Worm (Caenorhabditis elegans) whole organism, L4 larva: ENCODE results near the gene F54C8.1.

Experiments used
- R02D3.7 ChIP-seq: fragments of 150-350 bp; sonication (generic microtip); optimal IDR thresholded peaks from 3 replicates; lab custom pipeline; 2014; ENCODE audit warnings: missing biosample characterization, missing genetic modification characterization
- ceh-82 ChIP-seq: sonication (generic microtip); optimal IDR thresholded peaks from 2 replicates; lab custom pipeline; 2017; ENCODE audit warnings: missing biosample characterization, missing genetic modification characterization
- egl-27 ChIP-seq: sonication (generic microtip); optimal IDR thresholded peaks from 3 replicates; lab custom pipeline; 2017; ENCODE audit warnings: missing biosample characterization, missing genetic modification reagents, missing genetic modification characterization
- lin-15B ChIP-seq: fragments of 150-350 bp; sonication (generic microtip); optimal IDR thresholded peaks from 3 replicates; lab custom pipeline; 2014; ENCODE audit warnings: missing biosample characterization, missing genetic modification characterization
- nhr-11 ChIP-seq: fragments of 150-350 bp; optimal IDR thresholded peaks from 2 replicates; lab custom pipeline; 2014; ENCODE audit warnings: missing biosample characterization, missing genetic modification characterization
- pha-4 ChIP-seq, 2 experiments: fragments of 150-350 bp in 1 of 2; fragments of 200-800 bp in 1 of 2; sonication (Bioruptor generic) in 1 of 2; IDR thresholded peaks in 1 of 2; optimal IDR thresholded peaks in 1 of 2; 2 replicates each; pipeline versions ENCODE4 v1.3.6 to Lab custom; 2014 to 2022; ENCODE audit warnings: missing genetic modification characterization in 2 of 2, missing genetic modification reagents in 2 of 2, missing biosample characterization in 1 of 2, missing compliant biosample characterization in 1 of 2
- pqm-1 ChIP-seq: sonication (generic microtip); optimal IDR thresholded peaks from 2 replicates; lab custom pipeline; 2017; ENCODE audit warnings: missing biosample characterization, missing genetic modification characterization
- vab-7 ChIP-seq: fragments of 200-800 bp; sonication (Bioruptor generic); IDR thresholded peaks from 2 replicates; pipeline ENCODE4 v1.3.6; 2022; ENCODE audit warnings: missing genetic modification reagents, missing genetic modification characterization, missing compliant biosample characterization
- zag-1 ChIP-seq: fragments of 150-350 bp; optimal IDR thresholded peaks from 2 replicates; lab custom pipeline; 2014; ENCODE audit warnings: missing biosample characterization, missing genetic modification characterization

DNA sequence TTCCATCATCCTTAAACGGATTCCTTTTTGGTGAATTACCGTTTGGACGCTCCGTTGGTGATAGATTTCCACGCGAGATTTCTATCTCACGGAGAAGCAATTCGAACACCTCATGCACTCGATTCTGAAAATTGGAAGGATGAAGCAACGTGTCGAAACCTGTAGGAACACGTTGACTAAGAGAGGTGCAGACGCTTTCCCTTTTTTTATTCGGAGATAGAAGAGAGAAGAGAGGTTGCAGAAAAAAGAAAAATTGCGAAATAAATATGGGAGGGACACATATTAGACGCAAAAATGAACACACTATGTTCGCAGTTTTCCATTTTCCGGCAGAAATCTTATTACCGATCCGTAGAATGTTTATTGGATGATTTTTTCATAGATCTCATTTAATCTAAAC, 15.2 kb downstream of the F54C8.1 start:
- TF ChIP-seq nhr-11 (tag; lab: Kevin White, UChicago) (no peak), pqm-1 (tag; lab: Kevin White, UChicago) (no peak), pha-4 (GFP tag; IDR thresholded peaks at IDR 0.05; lab: Robert Waterston, UW) (no peak), pha-4 (tag; optimal IDR thresholded peaks at IDR 0.05; lab: Kevin White, UChicago) (no peak), R02D3.7 (tag; lab: Kevin White, UChicago) (no peak), ceh-82 (no peak), zag-1 (tag; lab: Kevin White, UChicago) (no peak), vab-7 (GFP tag; lab: Robert Waterston, UW) (no peak), egl-27 (tag; lab: Kevin White, UChicago) (no peak), lin-15B (tag; lab: Kevin White, UChicago) (no peak)
